Worm (Caenorhabditis elegans): Measurements from ENCODE around the gene R07B1.8.
A peak's percentile ranks its signal among the peaks of the same experiment; 100 is the strongest.

Gene R07B1.8

DNA sequence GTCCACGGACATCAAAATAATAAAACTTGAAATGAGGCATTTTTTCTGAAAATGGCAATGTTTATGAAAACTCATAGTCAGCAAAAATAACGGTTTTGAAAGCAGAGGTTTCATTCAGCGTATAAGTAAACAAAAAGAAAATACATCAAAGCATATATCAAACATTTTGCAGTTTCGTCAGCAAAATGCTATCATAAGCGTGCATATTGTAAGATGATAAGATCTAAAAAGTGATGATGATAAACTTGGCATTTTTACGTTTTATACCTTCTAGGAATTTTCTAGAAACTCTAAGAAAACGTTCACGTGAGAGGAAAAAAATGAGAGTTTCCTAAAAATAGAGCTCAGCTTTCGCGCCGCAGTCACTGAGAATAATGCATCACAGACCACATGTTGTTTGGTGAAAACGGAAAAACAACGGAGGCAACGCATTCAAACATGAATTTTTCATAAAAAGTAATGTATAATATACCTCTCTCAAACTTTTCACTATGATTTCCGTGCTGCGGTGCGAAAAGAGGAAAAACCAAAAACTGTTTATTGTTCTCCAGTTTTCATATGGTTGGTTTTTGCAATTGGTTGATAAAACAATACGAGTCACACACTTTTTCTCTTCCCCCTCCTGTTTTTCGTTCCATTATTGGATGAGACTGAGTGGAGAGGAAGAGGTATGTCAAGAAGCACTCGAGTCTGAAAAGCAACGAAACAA lies 9.4 kb downstream of the R07B1.8 start, which contains the start of the genes gst-36 and R07B1.5:
gst-36 (minus strand) TSS at position 45 of the 709 bp plus-strand sequence.
R07B1.5 (plus strand) TSS at position 665 of the 709 bp plus-strand sequence.
- TF ChIP-seq crh-2 (tag; optimal IDR thresholded peaks at IDR 0.05) (peak; percentile 33), nhr-12 (tag; optimal IDR thresholded peaks at IDR 0.05) (no peak), gmeb-1 (tag; optimal IDR thresholded peaks at IDR 0.05) (no peak), fos-1 (tag; optimal IDR thresholded peaks at IDR 0.05) (peak; percentile 64), sma-9 (GFP tag; optimal IDR thresholded peaks at IDR 0.05) (no peak), sma-9 (tag; optimal IDR thresholded peaks at IDR 0.05) (no peak), ztf-11 (tag; optimal IDR thresholded peaks at IDR 0.05) (no peak), egl-27 (tag; optimal IDR thresholded peaks at IDR 0.05) (no peak), aly-2 (tag; optimal IDR thresholded peaks at IDR 0.05) (no peak), skn-1 (tag; optimal IDR thresholded peaks at IDR 0.05) (peak; percentile 39)

DNA sequence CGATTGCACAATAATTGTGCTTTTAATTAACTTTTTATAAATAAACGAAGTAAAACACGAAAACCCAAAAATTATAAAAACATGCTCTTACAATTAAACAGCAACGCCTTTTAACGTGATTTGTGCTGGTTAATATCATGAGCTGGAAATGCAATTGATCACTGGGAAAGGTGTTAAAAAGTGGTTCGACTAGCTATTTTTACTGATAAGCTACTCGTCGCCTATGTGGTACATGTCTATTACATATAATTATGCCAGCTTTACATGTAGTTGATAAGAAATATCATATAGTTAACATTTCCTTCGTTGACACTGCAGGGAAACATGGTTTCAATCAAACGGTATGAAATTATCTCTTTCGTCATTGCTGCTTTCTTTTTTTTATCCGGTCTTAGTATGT lies 14.4 kb downstream of the R07B1.8 start, which contains the start of gene scav-5:
scav-5 (plus strand) TSS at position 297 of the 400 bp plus-strand sequence.
- TF ChIP-seq mdl-1 (tag; optimal IDR thresholded peaks at IDR 0.05): no peak
- no peak for TF ChIP-seq nhr-6 (tag; optimal IDR thresholded peaks at IDR 0.05)
- TF ChIP-seq ztf-11 (tag; optimal IDR thresholded peaks at IDR 0.05): no peak
- TF ChIP-seq nhr-23 (tag; optimal IDR thresholded peaks at IDR 0.05): no peak
- TF ChIP-seq sma-9 (GFP tag; optimal IDR thresholded peaks at IDR 0.05): peak; percentile 13
- TF ChIP-seq sma-9 (tag; optimal IDR thresholded peaks at IDR 0.05): no peak
- TF ChIP-seq skn-1 (tag; optimal IDR thresholded peaks at IDR 0.05): peak; percentile 66
- TF ChIP-seq ztf-1 (GFP tag; conservative IDR thresholded peaks at IDR 0.05): no peak
- peak; percentile 5 for TF ChIP-seq sma-3 (GFP tag; optimal IDR thresholded peaks at IDR 0.05)
- no peak for TF ChIP-seq lin-11 (tag; optimal IDR thresholded peaks at IDR 0.05)
- TF ChIP-seq gmeb-1 (tag; optimal IDR thresholded peaks at IDR 0.05): peak; percentile 1
- no peak for TF ChIP-seq aly-2 (tag; optimal IDR thresholded peaks at IDR 0.05)
- TF ChIP-seq crh-2 (tag; optimal IDR thresholded peaks at IDR 0.05): peak; percentile 57
- no peak for TF ChIP-seq nhr-77 (tag; optimal IDR thresholded peaks at IDR 0.05)
- TF ChIP-seq zag-1 (tag; optimal IDR thresholded peaks at IDR 0.05): no peak
- TF ChIP-seq blmp-1 (tag; optimal IDR thresholded peaks at IDR 0.05; ENCODE audit: insufficient read depth): no peak
- TF ChIP-seq fos-1 (tag; optimal IDR thresholded peaks at IDR 0.05): peak; percentile 91

DNA sequence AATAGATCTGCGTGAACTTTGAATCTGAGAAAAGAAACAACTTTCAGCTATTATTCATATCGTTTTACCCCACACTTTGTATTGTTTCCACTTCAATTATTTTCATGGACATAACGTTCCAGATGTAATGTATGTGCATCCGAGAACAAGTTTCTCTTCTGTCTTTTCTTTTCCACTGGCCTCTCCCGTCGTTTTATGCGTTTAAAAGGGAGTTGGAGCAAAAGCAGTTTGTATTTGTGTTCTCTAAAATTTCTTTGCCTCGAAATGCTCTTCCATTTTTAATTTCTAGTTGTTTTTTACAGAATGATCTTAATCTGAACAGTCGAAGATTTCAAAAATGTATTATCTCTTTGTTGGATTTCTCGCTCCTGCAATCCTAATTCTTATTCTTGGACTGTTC lies 15.8 kb downstream of the R07B1.8 start, which contains the start of gene R07B1.11:
R07B1.11 (plus strand) TSS at position 301 of the 400 bp plus-strand sequence.
- TF ChIP-seq mab-5 (tag; optimal IDR thresholded peaks at IDR 0.05) (no peak), skn-1 (tag; optimal IDR thresholded peaks at IDR 0.05) (no peak), lsy-2 (tag; optimal IDR thresholded peaks at IDR 0.05) (no peak), sem-4 (tag; optimal IDR thresholded peaks at IDR 0.05) (no peak), nhr-11 (tag; optimal IDR thresholded peaks at IDR 0.05) (no peak), alr-1 (tag; optimal IDR thresholded peaks at IDR 0.05) (no peak), blmp-1 (tag; optimal IDR thresholded peaks at IDR 0.05; ENCODE audit: insufficient read depth) (no peak), peb-1 (tag; optimal IDR thresholded peaks at IDR 0.05) (no peak), ama-1 (optimal IDR thresholded peaks at IDR 0.05) (no peak), lin-39 (tag; optimal IDR thresholded peaks at IDR 0.05) (no peak), egl-27 (tag; optimal IDR thresholded peaks at IDR 0.05) (no peak), R02D3.7 (tag; optimal IDR thresholded peaks at IDR 0.05) (no peak)

DNA sequence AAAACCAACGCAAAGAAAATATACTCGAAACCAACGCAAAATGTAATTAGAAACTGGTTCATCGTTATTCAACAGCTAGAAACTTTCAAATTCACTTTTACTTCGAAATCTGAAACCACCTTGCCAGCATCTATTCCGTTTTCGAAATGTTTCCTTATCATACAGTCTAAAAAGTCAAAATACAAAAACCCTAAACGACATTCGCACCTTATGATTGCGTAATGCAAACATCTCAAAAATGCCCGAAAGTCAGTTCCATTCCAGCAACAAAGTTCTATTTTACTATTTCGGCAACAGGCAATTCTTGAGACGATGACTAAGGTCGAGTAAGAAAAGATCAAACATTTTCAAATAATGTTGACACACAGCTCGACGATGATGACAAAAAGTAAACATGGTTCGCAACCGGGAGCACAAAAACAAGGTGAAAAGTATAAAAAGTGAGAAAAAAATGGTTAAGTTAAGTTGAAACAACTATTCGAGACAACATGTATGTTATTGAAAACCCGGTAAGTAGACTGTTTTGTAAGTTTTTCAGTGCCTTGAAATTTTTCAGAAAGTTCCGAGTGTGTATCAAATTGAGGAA lies 20.6 kb downstream of the R07B1.8 start, which contains the start of gene lec-7:
lec-7 (plus strand) TSS at position 297 of the 586 bp plus-strand sequence.
- TF ChIP-seq unc-62 (GFP tag; optimal IDR thresholded peaks at IDR 0.05) (no peak), gmeb-1 (tag; optimal IDR thresholded peaks at IDR 0.05) (no peak), nhr-11 (tag; optimal IDR thresholded peaks at IDR 0.05) (no peak), elt-3 (tag; optimal IDR thresholded peaks at IDR 0.05) (no peak), dmd-4 (tag; optimal IDR thresholded peaks at IDR 0.05) (no peak), nhr-12 (tag; optimal IDR thresholded peaks at IDR 0.05) (no peak), nhr-129 (tag; optimal IDR thresholded peaks at IDR 0.05) (peak; percentile 20), mab-5 (tag; optimal IDR thresholded peaks at IDR 0.05) (no peak), egl-27 (tag; optimal IDR thresholded peaks at IDR 0.05) (no peak), ztf-1 (GFP tag; conservative IDR thresholded peaks at IDR 0.05) (no peak), nhr-77 (tag; optimal IDR thresholded peaks at IDR 0.05) (no peak), ZK546.5 (tag; optimal IDR thresholded peaks at IDR 0.05) (no peak), fos-1 (tag; optimal IDR thresholded peaks at IDR 0.05) (peak; percentile 66), nhr-10 (tag; optimal IDR thresholded peaks at IDR 0.05) (no peak)

Measured in whole organism, L2 larva.